Worm (Caenorhabditis elegans) whole organism, L4 larva: ENCODE results near the gene F55E10.4.

Experiments used
- Y75B8A.6 ChIP-seq: fragments of 200-800 bp; sonication (Bioruptor generic); IDR thresholded peaks from 2 replicates; pipeline ENCODE4 v1.3.6; 2022; ENCODE audit warnings: missing genetic modification reagents, missing genetic modification characterization, missing compliant biosample characterization
- aly-2 ChIP-seq: sonication (generic microtip); optimal IDR thresholded peaks from 2 replicates; lab custom pipeline; 2018; ENCODE audit warnings: missing biosample characterization, missing genetic modification characterization
- ces-1 ChIP-seq: fragments of 150-350 bp; sonication (generic microtip); optimal IDR thresholded peaks from 4 replicates; lab custom pipeline; 2014; ENCODE audit warnings: missing biosample characterization, missing genetic modification reagents, missing genetic modification characterization
- dve-1 ChIP-seq: sonication (generic microtip); optimal IDR thresholded peaks from 2 replicates; lab custom pipeline; 2017; ENCODE audit warnings: antibody characterized with exemption, mild to moderate bottlenecking, missing genetic modification characterization, missing compliant biosample characterization; ENCODE audit not compliant: insufficient read depth
- mxl-2 ChIP-seq: fragments of 200-800 bp; sonication (Bioruptor generic); conservative IDR thresholded peaks from 2 replicates; pipeline ENCODE4 v1.3.6; 2022; ENCODE audit warnings: missing genetic modification reagents, missing genetic modification characterization, missing compliant biosample characterization
- nhr-11 ChIP-seq: fragments of 150-350 bp; optimal IDR thresholded peaks from 2 replicates; lab custom pipeline; 2014; ENCODE audit warnings: missing biosample characterization, missing genetic modification characterization
- nhr-237 ChIP-seq: sonication (generic microtip); optimal IDR thresholded peaks from 2 replicates; lab custom pipeline; 2017; ENCODE audit warnings: missing biosample characterization, missing genetic modification characterization
- pha-4 ChIP-seq, 2 experiments: fragments of 150-350 bp in 1 of 2; fragments of 200-800 bp in 1 of 2; sonication (Bioruptor generic) in 1 of 2; IDR thresholded peaks in 1 of 2; optimal IDR thresholded peaks in 1 of 2; 2 replicates each; pipeline versions ENCODE4 v1.3.6 to Lab custom; 2014 to 2022; ENCODE audit warnings: missing genetic modification characterization in 2 of 2, missing genetic modification reagents in 2 of 2, missing biosample characterization in 1 of 2, missing compliant biosample characterization in 1 of 2
- saeg-2 ChIP-seq: fragments of 200-800 bp; sonication (Bioruptor generic); IDR thresholded peaks from 2 replicates; pipeline ENCODE4 v1.3.6; 2022; ENCODE audit warnings: missing genetic modification reagents, missing genetic modification characterization, missing compliant biosample characterization
- snpc-4 ChIP-seq: fragments of 150-350 bp; optimal IDR thresholded peaks from 2 replicates; lab custom pipeline; 2014; ENCODE audit warnings: missing biosample characterization, missing genetic modification characterization
- unc-39 ChIP-seq: sonication (generic microtip); optimal IDR thresholded peaks from 2 replicates; lab custom pipeline; 2017; ENCODE audit warnings: missing biosample characterization, missing genetic modification characterization
- zfp-3 ChIP-seq: fragments of 200-800 bp; sonication (Bioruptor generic); conservative IDR thresholded peaks from 2 replicates; pipeline ENCODE4 v1.3.6; 2022; ENCODE audit warnings: missing genetic modification reagents, missing genetic modification characterization, missing compliant biosample characterization
- ztf-11 ChIP-seq: fragments of 150-350 bp; optimal IDR thresholded peaks from 2 replicates; lab custom pipeline; 2014; ENCODE audit warnings: missing biosample characterization, missing genetic modification characterization

- TF ChIP-seq snpc-4 (tag; lab: Kevin White, UChicago): no peak
- TF ChIP-seq pha-4 (GFP tag; IDR thresholded peaks at IDR 0.05; lab: Robert Waterston, UW): no peak
- TF ChIP-seq pha-4 (tag; optimal IDR thresholded peaks at IDR 0.05; lab: Kevin White, UChicago): no peak
- TF ChIP-seq dve-1 (tag; lab: Kevin White, UChicago): no peak
- TF ChIP-seq unc-39: no peak
- TF ChIP-seq nhr-11: no peak
- TF ChIP-seq ces-1 (GFP tag; lab: Kevin White, UChicago): no peak
- no peak for TF ChIP-seq aly-2 (tag; lab: Kevin White, UChicago)
- TF ChIP-seq Y75B8A.6 (GFP tag; lab: Robert Waterston, UW): no peak
- no peak for TF ChIP-seq mxl-2 (GFP tag; lab: Robert Waterston, UW)
- TF ChIP-seq nhr-237 (tag; lab: Kevin White, UChicago): no peak
- no peak for TF ChIP-seq saeg-2 (GFP tag; lab: Robert Waterston, UW)
- TF ChIP-seq zfp-3 (GFP tag; lab: Robert Waterston, UW): no peak
- TF ChIP-seq ztf-11 (tag; lab: Kevin White, UChicago): no peak
Observed at ce11 chrX:8367553-8367952, 39.9 kb upstream of the F55E10.4 start, which contains the start of gene F40B5.2.
